Fruit fly (Drosophila melanogaster) whole organism, embryonic: ENCODE results near the gene Tehao.
A peak's percentile ranks its signal among the peaks of the same experiment; 100 is the strongest.

Experiments
- CG10267 ChIP-seq: fragments of 200-800 bp; sonication (Bioruptor generic); optimal IDR thresholded peaks from 2 replicates; lab custom pipeline; 2018; ENCODE audit warnings: missing biosample characterization, mild to moderate bottlenecking, missing genetic modification characterization, moderate library complexity
- CG18476 ChIP-seq: fragments of 200-800 bp; sonication (Bioruptor generic); optimal IDR thresholded peaks from 2 replicates; lab custom pipeline; 2016; ENCODE audit warnings: missing biosample characterization, mild to moderate bottlenecking, missing genetic modification characterization
- CG6683 ChIP-seq: fragments of 200-800 bp; sonication (Bioruptor generic); optimal IDR thresholded peaks from 2 replicates; lab custom pipeline; 2017; ENCODE audit warnings: missing biosample characterization, mild to moderate bottlenecking, missing genetic modification characterization, missing genetic modification reagents
- Chrac-16 ChIP-seq: fragments of 200-800 bp; sonication (Bioruptor generic); optimal IDR thresholded peaks from 3 replicates; lab custom pipeline; 2016; ENCODE audit warnings: missing biosample characterization, missing genetic modification characterization
- Dll ChIP-seq: fragments of 200-800 bp; sonication (Bioruptor generic); IDR thresholded peaks from 4 replicates; pipeline ENCODE4 v1.3.6; 2022; ENCODE audit warnings: missing biosample characterization, missing genetic modification characterization; ENCODE audit not compliant: partially characterized antibody
- H15 ChIP-seq: fragments of 200-800 bp; sonication (Bioruptor generic); IDR thresholded peaks from 3 replicates; pipeline ENCODE4 v1.3.6; 2022; ENCODE audit warnings: missing biosample characterization, missing genetic modification characterization
- Mad ChIP-seq: fragments of 200-800 bp; sonication (Bioruptor generic); optimal IDR thresholded peaks from 2 replicates; lab custom pipeline; 2016; ENCODE audit warnings: missing biosample characterization, missing genetic modification characterization
- Oaz ChIP-seq: fragments of 200-800 bp; sonication (Bioruptor generic); IDR thresholded peaks from 2 replicates; pipeline ENCODE4 v1.3.6; 2022; ENCODE audit warnings: missing biosample characterization, missing genetic modification characterization
- dan ChIP-seq: fragments of 200-800 bp; sonication (Bioruptor generic); IDR thresholded peaks from 2 replicates; pipeline ENCODE4 v1.3.6; 2022; ENCODE audit warnings: missing biosample characterization, missing genetic modification characterization
- dm ChIP-seq: fragments of 200-800 bp; sonication (Bioruptor generic); optimal IDR thresholded peaks from 3 replicates; lab custom pipeline; 2016; ENCODE audit warnings: missing biosample characterization, missing genetic modification characterization
- lilli ChIP-seq: fragments of 200-800 bp; sonication (Bioruptor generic); optimal IDR thresholded peaks from 3 replicates; lab custom pipeline; 2016; ENCODE audit warnings: missing biosample characterization, missing genetic modification characterization
- luna ChIP-seq: fragments of 200-800 bp; sonication (Bioruptor generic); optimal IDR thresholded peaks from 2 replicates; lab custom pipeline; 2016; ENCODE audit warnings: missing biosample characterization, missing genetic modification characterization
- seq ChIP-seq: fragments of 200-800 bp; sonication (Bioruptor generic); IDR thresholded peaks from 2 replicates; pipeline ENCODE4 v1.3.6; 2022; ENCODE audit warnings: missing biosample characterization, missing genetic modification characterization

dm6 chr2L:13445249-13445846, 9.9 kb downstream of the Tehao start, which contains the start of gene Hacd2:
- TF ChIP-seq dan (no peak), seq (no peak), dm (GFP tag; lab: Kevin White, UChicago) (peak; percentile 24), Dll (GFP tag; lab: Robert Waterston, UW) (no peak), CG10267 (tag; lab: Kevin White, UChicago) (peak; percentile 94), Chrac-16 (GFP tag; lab: Kevin White, UChicago) (no peak), CG6683 (GFP tag; lab: Kevin White, UChicago) (no peak), luna (GFP tag; lab: Kevin White, UChicago) (no peak), lilli (peak; percentile 9), CG18476 (GFP tag; lab: Kevin White, UChicago) (no peak), H15 (no peak), Mad (GFP tag; lab: Kevin White, UChicago) (peak; percentile 25), Oaz (GFP tag; lab: Robert Waterston, UW) (no peak)
